Fruit fly (Drosophila melanogaster) whole organism, embryonic: ENCODE data around the gene Art2.

Experiments
- Atf-2 ChIP-seq: fragments of 200-800 bp; sonication (Bioruptor generic); optimal IDR thresholded peaks from 2 replicates; lab custom pipeline; 2016; ENCODE audit warnings: missing biosample characterization, missing genetic modification characterization
- Bteb2 ChIP-seq: fragments of 200-800 bp; sonication (Bioruptor generic); optimal IDR thresholded peaks from 2 replicates; lab custom pipeline; 2016; ENCODE audit warnings: missing biosample characterization, missing genetic modification characterization
- CG12155 ChIP-seq: fragments of 200-800 bp; sonication (Bioruptor generic); optimal IDR thresholded peaks from 3 replicates; lab custom pipeline; 2016; ENCODE audit warnings: missing biosample characterization, missing genetic modification characterization
- CG12236 ChIP-seq: fragments of 200-800 bp; sonication (Bioruptor generic); optimal IDR thresholded peaks from 2 replicates; lab custom pipeline; 2016; ENCODE audit warnings: missing biosample characterization, missing genetic modification characterization
- CG15479 ChIP-seq: fragments of 200-800 bp; sonication (Bioruptor generic); optimal IDR thresholded peaks from 3 replicates; lab custom pipeline; 2019; ENCODE audit warnings: missing biosample characterization, mild to moderate bottlenecking, missing genetic modification characterization, moderate library complexity
- CG1647 ChIP-seq: fragments of 200-800 bp; sonication (Bioruptor generic); optimal IDR thresholded peaks from 3 replicates; lab custom pipeline; 2016; ENCODE audit warnings: missing biosample characterization, missing genetic modification characterization
- CG18262 ChIP-seq: fragments of 200-800 bp; optimal IDR thresholded peaks from 3 replicates; lab custom pipeline; 2019; ENCODE audit warnings: missing biosample characterization, mild to moderate bottlenecking, missing genetic modification characterization, moderate library complexity
- CG18599 ChIP-seq: fragments of 200-800 bp; sonication (Bioruptor generic); optimal IDR thresholded peaks from 3 replicates; lab custom pipeline; 2017; ENCODE audit warnings: missing biosample characterization, missing genetic modification characterization, mild to moderate bottlenecking, moderate library complexity, missing genetic modification reagents
- CG18764 ChIP-seq: fragments of 200-800 bp; sonication (Bioruptor generic); optimal IDR thresholded peaks from 3 replicates; lab custom pipeline; 2016; ENCODE audit warnings: missing biosample characterization, missing genetic modification characterization
- CG2202 ChIP-seq: fragments of 200-800 bp; sonication (Bioruptor generic); optimal IDR thresholded peaks from 2 replicates; lab custom pipeline; 2018; ENCODE audit warnings: missing biosample characterization, mild to moderate bottlenecking, missing genetic modification characterization
- CG2678 ChIP-seq: fragments of 200-800 bp; sonication (Bioruptor generic); optimal IDR thresholded peaks from 3 replicates; lab custom pipeline; 2019; ENCODE audit warnings: missing biosample characterization, mild to moderate bottlenecking, missing genetic modification characterization, moderate library complexity
- CG30020 ChIP-seq: fragments of 200-800 bp; optimal IDR thresholded peaks from 2 replicates; lab custom pipeline; 2019; ENCODE audit warnings: missing biosample characterization, mild to moderate bottlenecking, missing genetic modification characterization, moderate library complexity
- CG30431 ChIP-seq: fragments of 200-800 bp; sonication (Bioruptor generic); optimal IDR thresholded peaks from 2 replicates; lab custom pipeline; 2017; ENCODE audit warnings: missing biosample characterization, missing genetic modification characterization
- CG3065 ChIP-seq: fragments of 200-800 bp; sonication (Bioruptor generic); optimal IDR thresholded peaks from 2 replicates; lab custom pipeline; 2016; ENCODE audit warnings: missing biosample characterization, missing genetic modification characterization
- CG34422 ChIP-seq: fragments of 200-800 bp; sonication (Bioruptor generic); IDR thresholded peaks from 3 replicates; pipeline ENCODE4 v1.3.6; 2022; ENCODE audit warnings: missing biosample characterization, missing genetic modification characterization
- CG6813 ChIP-seq: fragments of 200-800 bp; sonication (Bioruptor generic); optimal IDR thresholded peaks from 2 replicates; lab custom pipeline; 2017; ENCODE audit warnings: missing biosample characterization, missing genetic modification characterization, mild to moderate bottlenecking, moderate library complexity, missing genetic modification reagents
- CG6854 ChIP-seq: fragments of 200-800 bp; sonication (Bioruptor generic); optimal IDR thresholded peaks from 3 replicates; lab custom pipeline; 2017; ENCODE audit warnings: missing biosample characterization, mild to moderate bottlenecking, missing genetic modification characterization
- CG8765 ChIP-seq: fragments of 200-800 bp; sonication (Bioruptor generic); IDR thresholded peaks from 2 replicates; pipeline ENCODE4 v1.3.6; 2022; ENCODE audit warnings: missing biosample characterization, missing genetic modification characterization
- Dad ChIP-seq: fragments of 200-800 bp; sonication (Bioruptor generic); optimal IDR thresholded peaks from 3 replicates; lab custom pipeline; 2016; ENCODE audit warnings: missing biosample characterization, missing genetic modification characterization
- Fer1 ChIP-seq: fragments of 200-800 bp; sonication (Bioruptor generic); optimal IDR thresholded peaks from 2 replicates; lab custom pipeline; 2017; ENCODE audit warnings: missing biosample characterization, mild to moderate bottlenecking, missing genetic modification characterization
- Fer3 ChIP-seq: fragments of 200-800 bp; sonication (Bioruptor generic); optimal IDR thresholded peaks from 2 replicates; lab custom pipeline; 2018; ENCODE audit warnings: missing biosample characterization, mild to moderate bottlenecking, missing genetic modification characterization, moderate library complexity
- Hand ChIP-seq: fragments of 200-800 bp; sonication (Bioruptor generic); optimal IDR thresholded peaks from 2 replicates; lab custom pipeline; 2017; ENCODE audit warnings: mild to moderate bottlenecking, missing biosample characterization, missing genetic modification reagents, missing genetic modification characterization
- Hmr ChIP-seq: fragments of 200-800 bp; sonication (Bioruptor generic); optimal IDR thresholded peaks from 3 replicates; lab custom pipeline; 2017; ENCODE audit warnings: mild to moderate bottlenecking, missing biosample characterization, missing genetic modification reagents, missing genetic modification characterization
- Hmx ChIP-seq: fragments of 200-800 bp; sonication (Bioruptor generic); optimal IDR thresholded peaks from 2 replicates; lab custom pipeline; 2016; ENCODE audit warnings: missing biosample characterization, missing genetic modification characterization
- Lim3 ChIP-seq: fragments of 200-800 bp; sonication (Bioruptor generic); IDR thresholded peaks from 2 replicates; pipeline ENCODE4 v1.3.6; 2022; ENCODE audit warnings: missing biosample characterization, missing genetic modification characterization
- MTF-1 ChIP-seq: fragments of 200-800 bp; sonication (Bioruptor generic); optimal IDR thresholded peaks from 2 replicates; lab custom pipeline; 2018; ENCODE audit warnings: missing biosample characterization, mild to moderate bottlenecking, missing genetic modification characterization, borderline replicate concordance
- Meics ChIP-seq: fragments of 200-800 bp; sonication (Bioruptor generic); optimal IDR thresholded peaks from 2 replicates; lab custom pipeline; 2017; ENCODE audit warnings: missing biosample characterization, mild to moderate bottlenecking, missing genetic modification characterization
- Myb ChIP-seq: fragments of 200-800 bp; sonication (Bioruptor generic); optimal IDR thresholded peaks from 2 replicates; lab custom pipeline; 2016; ENCODE audit warnings: missing biosample characterization, missing genetic modification characterization
- Neu2 ChIP-seq: fragments of 200-800 bp; sonication (Bioruptor generic); optimal IDR thresholded peaks from 3 replicates; lab custom pipeline; 2016; ENCODE audit warnings: missing biosample characterization, missing genetic modification characterization, borderline replicate concordance
- Optix ChIP-seq: fragments of 200-800 bp; sonication (Bioruptor generic); IDR thresholded peaks from 3 replicates; pipeline ENCODE4 v1.3.6; 2022; ENCODE audit warnings: missing biosample characterization, missing genetic modification characterization
- Sox100B ChIP-seq: fragments of 200-800 bp; sonication (Bioruptor generic); optimal IDR thresholded peaks from 3 replicates; lab custom pipeline; 2018; ENCODE audit warnings: missing biosample characterization, mild to moderate bottlenecking, missing genetic modification characterization
- Vsx1 ChIP-seq: fragments of 200-800 bp; sonication (Bioruptor generic); optimal IDR thresholded peaks from 2 replicates; lab custom pipeline; 2017; ENCODE audit warnings: missing biosample characterization, mild to moderate bottlenecking, missing genetic modification characterization, missing genetic modification reagents
- aop ChIP-seq: fragments of 200-800 bp; sonication (Bioruptor generic); IDR thresholded peaks from 2 replicates; pipeline ENCODE4 v1.3.6; 2022; ENCODE audit warnings: missing biosample characterization, missing genetic modification characterization
- br ChIP-seq: fragments of >200 bp; optimal IDR thresholded peaks from 2 replicates; lab custom pipeline; 2017
- croc ChIP-seq: fragments of 200-800 bp; sonication (Bioruptor generic); conservative IDR thresholded peaks from 3 replicates; pipeline ENCODE4 v1.3.6; 2022; ENCODE audit warnings: missing biosample characterization, missing genetic modification characterization
- dmrt99B ChIP-seq: fragments of 200-800 bp; sonication (Bioruptor generic); optimal IDR thresholded peaks from 2 replicates; lab custom pipeline; 2018; ENCODE audit warnings: missing biosample characterization, mild to moderate bottlenecking, missing genetic modification characterization, moderate library complexity
- ewg ChIP-seq: fragments of 200-800 bp; sonication (Bioruptor generic); optimal IDR thresholded peaks from 3 replicates; lab custom pipeline; 2017; ENCODE audit warnings: mild to moderate bottlenecking, missing biosample characterization, missing genetic modification reagents, missing genetic modification characterization
- fd96Cb ChIP-seq: fragments of 200-800 bp; sonication (Bioruptor generic); optimal IDR thresholded peaks from 2 replicates; lab custom pipeline; 2018; ENCODE audit warnings: missing biosample characterization, mild to moderate bottlenecking, missing genetic modification characterization, moderate library complexity
- gem ChIP-seq: fragments of 200-800 bp; sonication (Bioruptor generic); optimal IDR thresholded peaks from 2 replicates; lab custom pipeline; 2019; ENCODE audit warnings: missing biosample characterization, mild to moderate bottlenecking, missing genetic modification characterization, moderate library complexity
- gt ChIP-seq: fragments of 200-800 bp; sonication (Bioruptor generic); IDR thresholded peaks from 2 replicates; pipeline ENCODE4 v1.3.6; 2022; ENCODE audit warnings: missing biosample characterization, missing genetic modification characterization
- lab ChIP-seq: fragments of 200-800 bp; sonication (Bioruptor generic); optimal IDR thresholded peaks from 3 replicates; lab custom pipeline; 2017; ENCODE audit warnings: missing biosample characterization, missing genetic modification characterization, mild to moderate bottlenecking, moderate library complexity, missing genetic modification reagents
- lov ChIP-seq, 2 experiments: fragments of 200-800 bp in 1 of 2; fragments of >200 bp in 1 of 2; sonication (Bioruptor generic) in 1 of 2; IDR thresholded peaks in 1 of 2; optimal IDR thresholded peaks in 1 of 2; 2 replicates in 1 of 2; 3 replicates in 1 of 2; pipeline versions ENCODE4 v1.3.6 to Lab custom; 2017 to 2022; ENCODE audit warnings: missing biosample characterization in 1 of 2, missing genetic modification characterization in 1 of 2
- nau ChIP-seq: fragments of 200-800 bp; sonication (Bioruptor generic); optimal IDR thresholded peaks from 3 replicates; lab custom pipeline; 2017; ENCODE audit warnings: missing biosample characterization, mild to moderate bottlenecking, missing genetic modification characterization, missing genetic modification reagents
- nmo ChIP-seq: fragments of 200-800 bp; sonication (Bioruptor generic); optimal IDR thresholded peaks from 2 replicates; lab custom pipeline; 2018; ENCODE audit warnings: missing biosample characterization, mild to moderate bottlenecking, missing genetic modification characterization, moderate library complexity
- otp ChIP-seq: fragments of 200-800 bp; sonication (Bioruptor generic); IDR thresholded peaks from 3 replicates; pipeline ENCODE4, ENCODE4 v1.3.6; 2022; ENCODE audit warnings: missing biosample characterization, missing genetic modification characterization
- sc ChIP-seq, 3 experiments: fragments of >200 bp in 2 of 3; fragments of 200-800 bp in 1 of 3; sonication (Bioruptor generic) in 1 of 3; optimal IDR thresholded peaks; 2 replicates in 2 of 3; 3 replicates in 1 of 3; lab custom pipeline; 2017; ENCODE audit warnings: mild to moderate bottlenecking in 1 of 3, missing biosample characterization in 1 of 3, missing genetic modification characterization in 1 of 3, missing genetic modification reagents in 1 of 3
- scrt ChIP-seq: fragments of 200-800 bp; sonication (Bioruptor generic); optimal IDR thresholded peaks from 2 replicates; lab custom pipeline; 2018; ENCODE audit warnings: missing biosample characterization, mild to moderate bottlenecking, missing genetic modification characterization, moderate library complexity
- sens ChIP-seq: fragments of 200-800 bp; sonication (Bioruptor generic); peaks from one replicate; lab custom pipeline; 2016; ENCODE audit warnings: missing biosample characterization, missing genetic modification characterization
- sug ChIP-seq: fragments of 200-800 bp; optimal IDR thresholded peaks from 2 replicates; lab custom pipeline; 2019; ENCODE audit warnings: missing biosample characterization, mild to moderate bottlenecking, missing genetic modification characterization, moderate library complexity
- tx ChIP-seq: fragments of 200-800 bp; sonication (Bioruptor generic); optimal IDR thresholded peaks from 2 replicates; lab custom pipeline; 2016; ENCODE audit warnings: missing biosample characterization, missing genetic modification characterization
- usp ChIP-seq: fragments of >200 bp; optimal IDR thresholded peaks from 2 replicates; lab custom pipeline; 2017; ENCODE audit warnings: missing biosample characterization, missing genetic modification characterization

Gene Art2

dm6 chr2L:4230562-4230961, 50.6 kb downstream of the Art2 start (continued):
- TF ChIP-seq CG6854 (no peak), CG6813 (GFP tag; lab: Kevin White, UChicago) (no peak), Fer3 (tag; lab: Kevin White, UChicago) (peak; percentile 24), CG18262 (tag; lab: Kevin White, UChicago) (no peak), Bteb2 (GFP tag; lab: Kevin White, UChicago) (no peak), br (lab: Kevin White, UChicago) (no peak), MTF-1 (no peak), Myb (GFP tag; lab: Kevin White, UChicago) (no peak), Hmx (no peak), ewg (no peak), Meics (peak; percentile 21), nmo (GFP tag; lab: Kevin White, UChicago) (no peak), Vsx1 (no peak), CG8765 (GFP tag; lab: Robert Waterston, UW) (no peak), CG15479 (GFP tag; lab: Kevin White, UChicago) (no peak), Optix (GFP tag; lab: Robert Waterston, UW) (no peak), fd96Cb (tag; lab: Kevin White, UChicago) (no peak), sens (GFP tag; lab: Kevin White, UChicago) (peak; percentile 69), lab (GFP tag; lab: Kevin White, UChicago) (peak; percentile 29), Hand (GFP tag; lab: Kevin White, UChicago) (no peak), CG12236 (GFP tag; lab: Kevin White, UChicago) (no peak), CG30431 (GFP tag; lab: Kevin White, UChicago) (no peak), CG30020 (no peak), CG18764 (GFP tag; lab: Kevin White, UChicago) (no peak), lov (optimal IDR thresholded peaks at IDR 0.05; lab: Kevin White, UChicago) (no peak), lov (GFP tag; IDR thresholded peaks at IDR 0.05; lab: Robert Waterston, UW) (no peak), usp (GFP tag; lab: Kevin White, UChicago) (no peak), Lim3 (GFP tag; lab: Robert Waterston, UW) (no peak), Sox100B (GFP tag; lab: Kevin White, UChicago) (no peak), CG3065 (GFP tag; lab: Kevin White, UChicago) (no peak), sc (optimal IDR thresholded peaks at IDR 0.05; lab: Kevin White, UChicago) (no peak), sc (GFP tag; optimal IDR thresholded peaks at IDR 0.05; lab: Kevin White, UChicago) (no peak), otp (GFP tag; lab: Robert Waterston, UW) (no peak), gt (no peak), nau (GFP tag; lab: Kevin White, UChicago) (no peak), Dad (GFP tag; lab: Kevin White, UChicago) (no peak), CG1647 (GFP tag; lab: Kevin White, UChicago) (no peak), Atf-2 (GFP tag; lab: Kevin White, UChicago) (no peak), CG12155 (GFP tag; lab: Kevin White, UChicago) (no peak), gem (tag; lab: Kevin White, UChicago) (peak; percentile 23), CG2202 (no peak), Neu2 (GFP tag; lab: Kevin White, UChicago) (no peak), scrt (GFP tag; lab: Kevin White, UChicago) (no peak), tx (GFP tag; lab: Kevin White, UChicago) (no peak), croc (no peak), sug (tag; lab: Kevin White, UChicago) (no peak), CG34422 (no peak), CG18599 (GFP tag; lab: Kevin White, UChicago) (peak; percentile 52), Hmr (GFP tag; lab: Kevin White, UChicago) (peak; percentile 3), aop (no peak), dmrt99B (peak; percentile 8), Fer1 (peak; percentile 16), CG2678 (peak; percentile 25)
